Worm (Caenorhabditis elegans) whole organism, midembryonic: ENCODE data around the gene F44E2.4.
A peak's percentile ranks its signal among the peaks of the same experiment; 100 is the strongest.

ENCODE experiments used
- cog-1 ChIP-seq: sonication (generic microtip); optimal IDR thresholded peaks from 2 replicates; lab custom pipeline; 2016; ENCODE audit warnings: missing genetic modification characterization, missing compliant biosample characterization
- flt-1 ChIP-seq: fragments of 200-800 bp; sonication (Bioruptor generic); IDR thresholded peaks from 2 replicates; pipeline ENCODE4 v1.3.6; 2022; ENCODE audit warnings: missing genetic modification characterization, missing compliant biosample characterization
- klf-2 ChIP-seq: fragments of 200-800 bp; sonication (Bioruptor generic); conservative IDR thresholded peaks from 2 replicates; pipeline ENCODE4 v1.3.6; 2022; ENCODE audit warnings: missing genetic modification reagents, missing genetic modification characterization, missing compliant biosample characterization
- med-1 ChIP-seq: sonication (generic microtip); optimal IDR thresholded peaks from 2 replicates; lab custom pipeline; 2017; ENCODE audit warnings: missing genetic modification characterization, mild to moderate bottlenecking, missing compliant biosample characterization, antibody characterized with exemption, missing genetic modification reagents; ENCODE audit not compliant: insufficient read depth
- ref-1 ChIP-seq: fragments of 200-800 bp; sonication (Bioruptor generic); conservative IDR thresholded peaks from 2 replicates; pipeline ENCODE4 v1.3.6; 2022; ENCODE audit warnings: missing genetic modification reagents, missing genetic modification characterization, missing compliant biosample characterization
- tab-1 ChIP-seq: fragments of 200-800 bp; sonication (Bioruptor generic); IDR thresholded peaks from 2 replicates; pipeline ENCODE4 v1.3.6; 2022; ENCODE audit warnings: missing genetic modification characterization, missing compliant biosample characterization
- ztf-23 ChIP-seq: fragments of 200-800 bp; sonication (Bioruptor generic); IDR thresholded peaks from 2 replicates; pipeline ENCODE4 v1.3.6; 2022; ENCODE audit warnings: missing genetic modification reagents, missing genetic modification characterization, missing compliant biosample characterization

ce11 chrIII:8797211-8797733 lies 41.0 kb downstream of the F44E2.4 start:
- no peak for TF ChIP-seq ref-1 (GFP tag; lab: Robert Waterston, UW)
- no peak for TF ChIP-seq med-1
- no peak for TF ChIP-seq cog-1 (tag; lab: Kevin White, UChicago)
- TF ChIP-seq flt-1 (GFP tag; lab: Robert Waterston, UW), result 0 out of 2 replicates have a peak, but pooled peaks have one; percentile 16
- TF ChIP-seq ztf-23 (GFP tag; lab: Robert Waterston, UW), result no peak
- TF ChIP-seq klf-2 (GFP tag; lab: Robert Waterston, UW), result no peak
- no peak for TF ChIP-seq tab-1 (GFP tag; lab: Robert Waterston, UW)
